Worm (Caenorhabditis elegans): Measurements from ENCODE around the gene unc-50.

- TF ChIP-seq snpc-4 (tag; optimal IDR thresholded peaks at IDR 0.05), result no peak
- TF ChIP-seq C04F5.9 (tag; optimal IDR thresholded peaks at IDR 0.05), result no peak
- TF ChIP-seq lir-3 (tag; optimal IDR thresholded peaks at IDR 0.05; ENCODE audit: poor library complexity), result no peak
- no peak for TF ChIP-seq ama-1 (optimal IDR thresholded peaks at IDR 0.05)
- TF ChIP-seq elt-2 (tag; optimal IDR thresholded peaks at IDR 0.05), result no peak
- no peak for TF ChIP-seq lin-15B (tag; optimal IDR thresholded peaks at IDR 0.05)
- TF ChIP-seq aha-1 (tag; optimal IDR thresholded peaks at IDR 0.05), result no peak
- no peak for TF ChIP-seq tbx-2 (tag; optimal IDR thresholded peaks at IDR 0.05)
Measured at ce11 chrIII:10338992-10339852, 21.3 kb upstream of the unc-50 start.

Data from whole organism, L1 larva.